Fruit fly (Drosophila melanogaster): ENCODE results near the gene DCP2.

DNA sequence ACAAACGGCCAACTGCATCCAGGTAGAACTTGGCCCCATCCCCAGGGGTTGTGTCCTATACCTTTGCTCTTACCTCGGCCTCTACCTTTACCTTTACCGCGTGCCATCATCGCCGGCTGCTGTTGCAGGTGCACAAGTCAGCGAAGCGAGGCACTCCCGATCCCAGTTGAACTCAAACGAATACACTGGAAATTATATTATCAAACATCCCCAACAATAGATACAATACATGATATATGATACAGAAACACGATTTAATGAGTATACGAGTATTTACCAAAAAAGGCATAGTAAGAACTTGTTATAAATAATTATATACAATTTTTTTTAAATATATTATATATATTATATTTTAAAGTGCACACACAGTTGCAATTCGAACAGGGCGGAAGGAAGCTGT is 21.0 kb upstream of the DCP2 start:
- TF ChIP-seq psq (optimal IDR thresholded peaks at IDR 0.05) (no peak), ttk (optimal IDR thresholded peaks at IDR 0.05) (no peak), Myc (optimal IDR thresholded peaks at IDR 0.05) (no peak)
